Worm (Caenorhabditis elegans) whole organism, late embryonic: ENCODE results near the gene hmgs-1.

Experiments used
- C38D4.7 ChIP-seq: fragments of 200-800 bp; sonication (Bioruptor generic); optimal IDR thresholded peaks from 2 replicates; lab custom pipeline; 2018; ENCODE audit warnings: mild to moderate bottlenecking, missing genetic modification characterization, moderate library complexity, missing compliant biosample characterization
- K09A11.1 ChIP-seq: sonication (generic microtip); optimal IDR thresholded peaks from 2 replicates; lab custom pipeline; 2017; ENCODE audit warnings: antibody characterized with exemption, mild to moderate bottlenecking, missing genetic modification characterization, missing compliant biosample characterization; ENCODE audit not compliant: insufficient read depth
- T23F11.4 ChIP-seq: fragments of 200-800 bp; sonication (Bioruptor generic); optimal IDR thresholded peaks from 2 replicates; lab custom pipeline; 2018; ENCODE audit warnings: mild to moderate bottlenecking, missing genetic modification characterization, missing compliant biosample characterization
- Y22D7AL.16 ChIP-seq: sonication (generic microtip); optimal IDR thresholded peaks from 2 replicates; lab custom pipeline; 2016; ENCODE audit warnings: missing genetic modification characterization, missing compliant biosample characterization
- ahr-1 ChIP-seq: sonication (generic microtip); optimal IDR thresholded peaks from 2 replicates; lab custom pipeline; 2016; ENCODE audit warnings: missing genetic modification characterization, missing compliant biosample characterization
- ceh-14 ChIP-seq: sonication (generic microtip); optimal IDR thresholded peaks from 2 replicates; lab custom pipeline; 2016; ENCODE audit warnings: missing genotype, missing genetic modification characterization, missing compliant biosample characterization
- ceh-18 ChIP-seq: sonication (generic microtip); optimal IDR thresholded peaks from 2 replicates; lab custom pipeline; 2016; ENCODE audit warnings: missing genetic modification characterization, missing compliant biosample characterization
- ceh-19 ChIP-seq: fragments of 200-800 bp; sonication (Bioruptor generic); optimal IDR thresholded peaks from 2 replicates; lab custom pipeline; 2018; ENCODE audit warnings: mild to moderate bottlenecking, missing genetic modification characterization, missing compliant biosample characterization
- ceh-2 ChIP-seq: sonication (generic microtip); optimal IDR thresholded peaks from 2 replicates; lab custom pipeline; 2016; ENCODE audit warnings: missing genotype, missing genetic modification characterization, missing compliant biosample characterization
- ceh-22 ChIP-seq: sonication (generic microtip); optimal IDR thresholded peaks from 2 replicates; lab custom pipeline; 2017; ENCODE audit warnings: missing biosample characterization, missing genetic modification characterization
- ceh-34 ChIP-seq: sonication (generic microtip); optimal IDR thresholded peaks from 2 replicates; lab custom pipeline; 2016; ENCODE audit warnings: mild to moderate bottlenecking, missing genetic modification characterization, missing compliant biosample characterization
- ceh-45 ChIP-seq: fragments of 200-800 bp; sonication (Bioruptor generic); IDR thresholded peaks from 2 replicates; pipeline ENCODE4 v1.3.6; 2022; ENCODE audit warnings: missing genetic modification reagents, missing genetic modification characterization, missing compliant biosample characterization
- ceh-48 ChIP-seq: sonication (generic microtip); optimal IDR thresholded peaks from 2 replicates; lab custom pipeline; 2016; ENCODE audit warnings: missing genetic modification characterization, inconsistent platforms, missing compliant biosample characterization
- ceh-6 ChIP-seq: fragments of 200-800 bp; sonication (Bioruptor generic); optimal IDR thresholded peaks from 2 replicates; lab custom pipeline; 2018; ENCODE audit warnings: mild to moderate bottlenecking, missing genetic modification characterization, missing compliant biosample characterization
- ceh-9 ChIP-seq: sonication (generic microtip); optimal IDR thresholded peaks from 2 replicates; lab custom pipeline; 2016; ENCODE audit warnings: mild to moderate bottlenecking, missing genetic modification characterization, inconsistent platforms, missing compliant biosample characterization
- dve-1 ChIP-seq: sonication (generic microtip); optimal IDR thresholded peaks from 2 replicates; lab custom pipeline; 2017; ENCODE audit warnings: antibody characterized with exemption, mild to moderate bottlenecking, missing genetic modification characterization, missing compliant biosample characterization
- elt-2 ChIP-seq: sonication (generic microtip); optimal IDR thresholded peaks from 2 replicates; lab custom pipeline; 2016; ENCODE audit warnings: missing genetic modification reagents, missing genetic modification characterization, missing compliant biosample characterization
- elt-4 ChIP-seq: sonication (generic microtip); optimal IDR thresholded peaks from 2 replicates; lab custom pipeline; 2016; ENCODE audit warnings: missing genetic modification characterization, missing compliant biosample characterization
- fkh-10 ChIP-seq: fragments of 150-350 bp; optimal IDR thresholded peaks from 2 replicates; lab custom pipeline; 2014; ENCODE audit warnings: missing biosample characterization, missing genetic modification reagents, missing genetic modification characterization
- fkh-6 ChIP-seq: sonication (generic microtip); optimal IDR thresholded peaks from 2 replicates; lab custom pipeline; 2016; ENCODE audit warnings: missing genetic modification characterization, missing compliant biosample characterization
- gmeb-2 ChIP-seq: sonication (generic microtip); optimal IDR thresholded peaks from 2 replicates; lab custom pipeline; 2016; ENCODE audit warnings: missing genetic modification characterization, inconsistent platforms, missing compliant biosample characterization
- hlh-15 ChIP-seq: sonication (generic microtip); optimal IDR thresholded peaks from 2 replicates; lab custom pipeline; 2016; ENCODE audit warnings: missing genetic modification characterization, missing compliant biosample characterization
- hlh-30 ChIP-seq: sonication (generic microtip); optimal IDR thresholded peaks from 2 replicates; lab custom pipeline; 2017; ENCODE audit warnings: antibody characterized with exemption, missing genetic modification characterization, missing compliant biosample characterization; ENCODE audit not compliant: insufficient read depth
- lin-11 ChIP-seq: fragments of 200-800 bp; sonication (Bioruptor generic); optimal IDR thresholded peaks from 2 replicates; lab custom pipeline; 2018; ENCODE audit warnings: mild to moderate bottlenecking, missing genetic modification characterization, missing compliant biosample characterization
- madf-2 ChIP-seq: sonication (generic microtip); optimal IDR thresholded peaks from 2 replicates; lab custom pipeline; 2017; ENCODE audit warnings: missing genetic modification characterization, missing compliant biosample characterization
- mec-3 ChIP-seq: sonication (generic microtip); optimal IDR thresholded peaks from 2 replicates; lab custom pipeline; 2016; ENCODE audit warnings: borderline replicate concordance, missing genetic modification characterization, missing compliant biosample characterization
- nfya-1 ChIP-seq: sonication (generic microtip); optimal IDR thresholded peaks from 2 replicates; lab custom pipeline; 2017; ENCODE audit warnings: missing genetic modification characterization, mild to moderate bottlenecking, missing compliant biosample characterization, antibody characterized with exemption, moderate library complexity
- nhr-232 ChIP-seq: sonication (generic microtip); optimal IDR thresholded peaks from 2 replicates; lab custom pipeline; 2016; ENCODE audit warnings: missing genetic modification characterization, missing compliant biosample characterization
- odd-2 ChIP-seq: sonication (generic microtip); optimal IDR thresholded peaks from 2 replicates; lab custom pipeline; 2017; ENCODE audit warnings: antibody characterized with exemption, mild to moderate bottlenecking, missing genetic modification characterization, missing compliant biosample characterization
- pag-3 ChIP-seq: sonication (generic microtip); optimal IDR thresholded peaks from 2 replicates; lab custom pipeline; 2016; ENCODE audit warnings: missing compliant biosample characterization, missing genetic modification characterization, borderline replicate concordance
- pat-9 ChIP-seq: fragments of 200-800 bp; sonication (Bioruptor generic); optimal IDR thresholded peaks from 2 replicates; lab custom pipeline; 2018; ENCODE audit warnings: mild to moderate bottlenecking, missing genetic modification characterization, moderate library complexity, missing compliant biosample characterization
- pha-4 ChIP-seq: fragments of 150-350 bp; optimal IDR thresholded peaks from 2 replicates; lab custom pipeline; 2018; ENCODE audit warnings: missing biosample characterization, missing genetic modification reagents, missing genetic modification characterization
- pqm-1 ChIP-seq: sonication (generic microtip); optimal IDR thresholded peaks from 2 replicates; lab custom pipeline; 2016; ENCODE audit warnings: missing genetic modification characterization, missing compliant biosample characterization
- pros-1 ChIP-seq: fragments of 150-350 bp; optimal IDR thresholded peaks from 2 replicates; lab custom pipeline; 2014; ENCODE audit warnings: missing biosample characterization, missing genetic modification reagents, missing genetic modification characterization
- syd-9 ChIP-seq: sonication (generic microtip); optimal IDR thresholded peaks from 2 replicates; lab custom pipeline; 2016; ENCODE audit warnings: mild to moderate bottlenecking, missing genetic modification characterization, moderate library complexity, missing compliant biosample characterization
- tbx-2 ChIP-seq: sonication (generic microtip); optimal IDR thresholded peaks from 2 replicates; lab custom pipeline; 2016; ENCODE audit warnings: missing genetic modification characterization, missing compliant biosample characterization
- tbx-7 ChIP-seq: sonication (generic microtip); optimal IDR thresholded peaks from 2 replicates; lab custom pipeline; 2016; ENCODE audit warnings: missing genotype, missing genetic modification characterization, missing compliant biosample characterization
- unc-3 ChIP-seq, 2 experiments: fragments of 200-800 bp in 1 of 2; sonication (Bioruptor generic) in 1 of 2; sonication (generic microtip) in 1 of 2; conservative IDR thresholded peaks in 1 of 2; optimal IDR thresholded peaks in 1 of 2; 2 replicates each; pipeline versions ENCODE4 v1.3.6 to Lab custom; 2016 to 2022; ENCODE audit warnings: missing compliant biosample characterization in 2 of 2, missing genetic modification characterization in 2 of 2, missing genetic modification reagents in 1 of 2
- unc-55 ChIP-seq: sonication (generic microtip); optimal IDR thresholded peaks from 2 replicates; lab custom pipeline; 2017; ENCODE audit warnings: missing biosample characterization, missing genetic modification reagents, missing genetic modification characterization
- unc-86 ChIP-seq: sonication (generic microtip); optimal IDR thresholded peaks from 2 replicates; lab custom pipeline; 2016; ENCODE audit warnings: missing genetic modification characterization, missing compliant biosample characterization
- zip-5 ChIP-seq: sonication (generic microtip); optimal IDR thresholded peaks from 2 replicates; lab custom pipeline; 2016; ENCODE audit warnings: missing genetic modification characterization, missing compliant biosample characterization

hmgs-1 gene

DNA sequence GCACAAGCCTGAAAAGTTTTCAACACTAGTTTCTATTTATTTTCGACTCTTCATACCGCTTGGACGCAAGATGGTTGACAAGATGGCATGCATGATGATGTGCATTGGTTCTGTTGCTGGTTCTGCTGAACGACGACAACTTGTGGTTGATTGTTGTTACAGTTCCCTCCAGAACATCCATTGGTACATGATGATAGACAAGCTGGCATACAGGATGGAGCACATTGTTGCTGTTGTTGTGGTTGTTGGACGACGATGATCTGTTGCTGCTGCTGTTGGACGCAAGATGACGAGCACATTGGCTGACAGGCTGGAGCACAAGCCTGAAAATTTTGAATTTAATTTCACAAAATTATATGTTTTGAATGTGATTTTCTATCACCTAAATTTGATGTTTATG, 12.1 kb downstream of the hmgs-1 start:
- TF ChIP-seq ceh-45 (GFP tag; lab: Robert Waterston, UW), result no peak
- no peak for TF ChIP-seq nfya-1 (tag; lab: Kevin White, UChicago)
- TF ChIP-seq nhr-232 (tag; lab: Kevin White, UChicago), result no peak
- TF ChIP-seq fkh-6 (tag; lab: Kevin White, UChicago), result no peak
- no peak for TF ChIP-seq elt-4
- TF ChIP-seq K09A11.1, result no peak
- TF ChIP-seq tbx-7 (tag; lab: Kevin White, UChicago), result no peak
- TF ChIP-seq ceh-22, result no peak
- TF ChIP-seq hlh-15, result no peak
- TF ChIP-seq pha-4, result no peak
- no peak for TF ChIP-seq dve-1 (tag; lab: Kevin White, UChicago)
- TF ChIP-seq pag-3, result no peak
- TF ChIP-seq ceh-9 (tag; lab: Kevin White, UChicago), result no peak
- TF ChIP-seq pros-1, result no peak
- no peak for TF ChIP-seq tbx-2 (tag; lab: Kevin White, UChicago)
- no peak for TF ChIP-seq pqm-1
- no peak for TF ChIP-seq Y22D7AL.16 (tag; lab: Kevin White, UChicago)
- TF ChIP-seq C38D4.7 (GFP tag; lab: Kevin White, UChicago), result no peak
- no peak for TF ChIP-seq ceh-6 (GFP tag; lab: Kevin White, UChicago)
- no peak for TF ChIP-seq gmeb-2 (tag; lab: Kevin White, UChicago)
- TF ChIP-seq, all 69 proteins: peak for 0

DNA sequence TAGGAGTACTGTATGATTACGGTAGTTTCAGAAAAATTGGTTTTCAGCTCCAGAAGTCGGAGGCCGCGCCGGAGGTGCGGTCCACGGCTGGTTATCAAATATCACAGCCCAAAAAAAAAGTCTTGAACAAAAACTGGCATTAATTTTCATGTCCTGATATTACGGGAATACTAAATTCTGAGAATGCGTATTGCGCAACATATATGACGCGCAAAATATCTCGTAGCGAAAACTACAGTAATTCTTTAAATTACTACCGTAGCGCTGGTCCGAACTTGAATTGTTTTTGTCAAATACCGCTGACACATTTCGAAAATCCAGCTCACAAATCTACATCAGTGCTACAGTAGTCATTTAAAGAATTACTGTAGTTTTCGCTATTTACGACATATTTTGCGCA, 15.4 kb downstream of the hmgs-1 start:
- TF ChIP-seq ceh-9 (tag; lab: Kevin White, UChicago) (no peak), madf-2 (tag; lab: Kevin White, UChicago) (no peak), lin-11 (tag; lab: Kevin White, UChicago) (no peak), ceh-14 (tag; lab: Kevin White, UChicago) (no peak), ahr-1 (tag; lab: Kevin White, UChicago) (no peak), ceh-18 (no peak), fkh-6 (tag; lab: Kevin White, UChicago) (no peak), zip-5 (tag; lab: Kevin White, UChicago) (no peak), pat-9 (tag; lab: Kevin White, UChicago) (no peak), Y22D7AL.16 (tag; lab: Kevin White, UChicago) (no peak), pros-1 (no peak)
- TF ChIP-seq, all 69 proteins: peak for 0

DNA sequence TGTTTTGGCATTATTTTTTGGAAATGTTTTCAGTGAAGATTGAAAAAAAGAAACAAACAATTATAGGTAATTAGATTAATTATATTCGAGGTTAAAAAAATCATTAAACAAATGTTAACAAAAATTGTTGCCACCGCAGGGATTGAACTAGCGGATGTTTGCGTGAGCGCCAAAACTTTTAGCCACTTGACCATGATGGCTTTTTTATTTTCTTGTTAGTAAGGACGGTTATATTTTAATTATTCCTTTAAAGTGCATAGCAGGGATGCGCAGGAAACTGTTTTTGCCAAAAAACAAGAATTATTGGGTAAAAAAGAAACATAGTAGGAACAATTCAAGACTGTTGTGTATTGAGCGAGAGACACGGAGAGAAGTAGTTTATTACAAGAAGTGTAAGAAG, 17.1 kb downstream of the hmgs-1 start:
- TF ChIP-seq K09A11.1 (no peak), ceh-48 (no peak), hlh-30 (tag; lab: Kevin White, UChicago) (no peak), tbx-7 (tag; lab: Kevin White, UChicago) (no peak), elt-4 (no peak), lin-11 (tag; lab: Kevin White, UChicago) (no peak), odd-2 (tag; lab: Kevin White, UChicago) (no peak), unc-55 (no peak)

DNA sequence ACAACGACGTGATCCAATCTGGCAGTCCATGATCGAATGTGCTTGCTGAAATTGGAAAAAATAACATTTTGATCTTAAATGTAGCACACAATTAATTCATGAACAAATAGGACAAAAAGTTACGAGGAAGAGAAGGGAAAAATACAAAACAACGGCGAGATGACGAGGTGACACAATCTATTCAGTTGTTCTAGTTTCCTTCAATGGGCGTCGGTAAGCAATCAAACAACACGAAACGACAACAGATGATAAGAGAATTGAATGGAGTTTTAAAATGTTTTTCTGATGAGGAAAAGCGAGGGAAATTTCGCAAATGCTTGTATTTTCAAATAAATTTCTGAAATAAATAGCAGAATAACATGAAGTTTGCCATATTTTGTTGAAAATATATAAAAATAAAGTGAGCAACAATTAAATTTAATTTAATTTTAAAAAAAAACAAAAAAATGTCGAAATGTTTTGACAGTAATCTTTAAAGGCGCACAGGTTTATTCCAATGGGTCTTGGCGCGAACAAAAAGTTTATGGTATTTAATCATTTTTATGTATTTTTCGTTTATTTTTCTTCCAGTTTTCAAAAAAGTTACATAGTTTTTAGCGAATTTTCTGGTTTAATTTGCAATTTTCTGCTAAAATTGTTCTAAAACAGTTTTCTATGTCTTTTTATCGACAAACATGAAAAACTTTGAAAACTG, 18.2 kb downstream of the hmgs-1 start, which contains the start of gene C14C11.7:
Gene C14C11.7 (minus strand): TSS at position 51 of the 694 bp plus-strand sequence.
- TF ChIP-seq ceh-19, result no peak
- no peak for TF ChIP-seq nfya-1 (tag; lab: Kevin White, UChicago)
- no peak for TF ChIP-seq ceh-2 (tag; lab: Kevin White, UChicago)
- no peak for TF ChIP-seq mec-3 (tag; lab: Kevin White, UChicago)
- no peak for TF ChIP-seq ceh-34
- TF ChIP-seq lin-11 (tag; lab: Kevin White, UChicago), result no peak
- no peak for TF ChIP-seq T23F11.4 (GFP tag; lab: Kevin White, UChicago)
- TF ChIP-seq ceh-48, result no peak
- no peak for TF ChIP-seq elt-2
- no peak for TF ChIP-seq unc-3 (GFP tag; conservative IDR thresholded peaks at IDR 0.05; lab: Robert Waterston, UW)
- no peak for TF ChIP-seq unc-3 (tag; optimal IDR thresholded peaks at IDR 0.05; lab: Kevin White, UChicago)
- TF ChIP-seq pag-3, result no peak
- TF ChIP-seq unc-86 (tag; lab: Kevin White, UChicago), result no peak
- TF ChIP-seq syd-9 (tag; lab: Kevin White, UChicago), result no peak
- no peak for TF ChIP-seq ahr-1 (tag; lab: Kevin White, UChicago)
- TF ChIP-seq gmeb-2 (tag; lab: Kevin White, UChicago), result no peak
- no peak for TF ChIP-seq pros-1
- no peak for TF ChIP-seq hlh-15
- no peak for TF ChIP-seq fkh-10
